Fruit fly (Drosophila melanogaster) whole organism: ENCODE data around the gene RhoGAP92B.

ENCODE experiments used
- CG8478 ChIP-seq: fragments of >200 bp; optimal IDR thresholded peaks from 2 replicates; lab custom pipeline; 2018; ENCODE audit warnings: inconsistent platforms
- Dll ChIP-seq: fragments of >200 bp; optimal IDR thresholded peaks from 2 replicates; lab custom pipeline; 2017
- pan ChIP-seq: fragments of >200 bp; optimal IDR thresholded peaks from 2 replicates; lab custom pipeline; 2017
- psq ChIP-seq: fragments of >200 bp; optimal IDR thresholded peaks from 2 replicates; lab custom pipeline; 2017
- usp ChIP-seq: fragments of >200 bp; optimal IDR thresholded peaks from 2 replicates; lab custom pipeline; 2017; ENCODE audit warnings: missing biosample characterization, missing genetic modification characterization, mixed read lengths

- TF ChIP-seq usp (GFP tag; lab: Kevin White, UChicago) (no peak), CG8478 (lab: Kevin White, UChicago) (no peak), pan (lab: Kevin White, UChicago) (no peak), psq (lab: Kevin White, UChicago) (no peak), Dll (no peak)
These were observed 43.8 kb upstream of the RhoGAP92B start, which contains the start of the genes Ire1 and Mrm2 for dm6 chr3R:19860996-19861719.
